Worm (Caenorhabditis elegans) whole organism, early embryonic: ENCODE results near the gene dis-3.

Experiments
- B0310.2 ChIP-seq: sonication (generic microtip); optimal IDR thresholded peaks from 2 replicates; lab custom pipeline; 2016; ENCODE audit warnings: mild to moderate bottlenecking, missing genetic modification characterization, missing compliant biosample characterization
- F13C5.2 ChIP-seq: sonication (generic microtip); optimal IDR thresholded peaks from 2 replicates; lab custom pipeline; 2017; ENCODE audit warnings: mild to moderate bottlenecking, missing genetic modification characterization, inconsistent platforms, missing compliant biosample characterization
- aly-1 ChIP-seq: sonication (generic microtip); optimal IDR thresholded peaks from 2 replicates; lab custom pipeline; 2016; ENCODE audit warnings: missing genetic modification characterization, missing compliant biosample characterization
- ama-1 ChIP-seq: fragments of 150-350 bp; optimal IDR thresholded peaks from 2 replicates; lab custom pipeline; 2014
- ceh-13 ChIP-seq: fragments of 200-800 bp; sonication (Bioruptor generic); optimal IDR thresholded peaks from 2 replicates; lab custom pipeline; 2018; ENCODE audit warnings: mild to moderate bottlenecking, missing genetic modification characterization, missing compliant biosample characterization
- ceh-36 ChIP-seq: sonication (generic microtip); optimal IDR thresholded peaks from 2 replicates; lab custom pipeline; 2016; ENCODE audit warnings: missing genetic modification characterization, inconsistent platforms, missing compliant biosample characterization
- ets-7 ChIP-seq: sonication (generic microtip); optimal IDR thresholded peaks from 2 replicates; lab custom pipeline; 2016; ENCODE audit warnings: missing genotype, missing genetic modification characterization, missing compliant biosample characterization
- flt-1 ChIP-seq: fragments of 200-800 bp; sonication (Bioruptor generic); IDR thresholded peaks from 2 replicates; pipeline ENCODE4 v1.3.6; 2022; ENCODE audit warnings: missing genetic modification characterization, missing compliant biosample characterization
- hmbx-1 ChIP-seq: sonication (generic microtip); optimal IDR thresholded peaks from 2 replicates; lab custom pipeline; 2016; ENCODE audit warnings: mild to moderate bottlenecking, missing genetic modification characterization, missing compliant biosample characterization
- hmg-4 ChIP-seq: fragments of 200-800 bp; sonication (Bioruptor generic); optimal IDR thresholded peaks from 2 replicates; lab custom pipeline; 2018; ENCODE audit warnings: mild to moderate bottlenecking, missing genetic modification characterization, missing compliant biosample characterization
- hnd-1 ChIP-seq: sonication (generic microtip); optimal IDR thresholded peaks from 2 replicates; lab custom pipeline; 2016; ENCODE audit warnings: missing genetic modification characterization, missing compliant biosample characterization
- pes-1 ChIP-seq: fragments of 200-800 bp; sonication (Bioruptor generic); IDR thresholded peaks from 2 replicates; pipeline ENCODE4 v1.3.6; 2022; ENCODE audit warnings: missing genetic modification reagents, missing genetic modification characterization, missing compliant biosample characterization
- scrt-1 ChIP-seq: fragments of 200-800 bp; sonication (Bioruptor generic); IDR thresholded peaks from 2 replicates; pipeline ENCODE4 v1.3.6; 2022; ENCODE audit warnings: missing genetic modification characterization, missing compliant biosample characterization
- sea-1 ChIP-seq: fragments of 200-800 bp; sonication (Bioruptor generic); conservative IDR thresholded peaks from 2 replicates; pipeline ENCODE4 v1.3.6; 2022; ENCODE audit warnings: missing genetic modification characterization, missing compliant biosample characterization
- tbx-11 ChIP-seq: fragments of 200-800 bp; sonication (Bioruptor generic); IDR thresholded peaks from 2 replicates; pipeline ENCODE4 v1.3.6; 2022; ENCODE audit warnings: missing genetic modification characterization, missing compliant biosample characterization
- tbx-37 ChIP-seq: fragments of 200-800 bp; sonication (Bioruptor generic); conservative IDR thresholded peaks from 2 replicates; pipeline ENCODE4 v1.3.6; 2022; ENCODE audit warnings: missing genetic modification reagents, missing genetic modification characterization, missing compliant biosample characterization
- tra-4 ChIP-seq: sonication (generic microtip); optimal IDR thresholded peaks from 2 replicates; lab custom pipeline; 2017; ENCODE audit warnings: missing genetic modification characterization, missing compliant biosample characterization

The dis-3 gene

DNA sequence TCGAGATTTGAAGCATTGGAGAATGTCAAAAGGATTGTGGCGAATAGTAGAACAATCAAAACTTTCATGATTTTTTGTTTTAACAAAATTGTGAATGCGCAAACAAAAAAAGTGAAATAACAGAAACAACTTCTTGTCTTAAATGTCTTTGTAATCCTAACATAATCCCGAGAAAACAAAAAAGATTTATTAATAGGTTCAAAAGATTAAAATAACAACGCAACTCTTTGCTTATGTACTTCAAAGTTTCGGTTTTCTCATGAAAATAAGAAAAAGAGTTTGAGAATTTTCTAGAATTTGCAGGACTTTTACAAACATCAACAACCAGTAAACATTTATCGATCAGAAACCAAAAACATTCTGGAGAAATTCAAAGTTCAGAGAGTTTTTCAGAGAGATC is 7.2 kb upstream of the dis-3 start, which contains the start of gene ttr-39:
Gene ttr-39 (minus strand): TSS at position 101 of the 400 bp plus-strand sequence.
- TF ChIP-seq scrt-1 (GFP tag; lab: Robert Waterston, UW): no peak

DNA sequence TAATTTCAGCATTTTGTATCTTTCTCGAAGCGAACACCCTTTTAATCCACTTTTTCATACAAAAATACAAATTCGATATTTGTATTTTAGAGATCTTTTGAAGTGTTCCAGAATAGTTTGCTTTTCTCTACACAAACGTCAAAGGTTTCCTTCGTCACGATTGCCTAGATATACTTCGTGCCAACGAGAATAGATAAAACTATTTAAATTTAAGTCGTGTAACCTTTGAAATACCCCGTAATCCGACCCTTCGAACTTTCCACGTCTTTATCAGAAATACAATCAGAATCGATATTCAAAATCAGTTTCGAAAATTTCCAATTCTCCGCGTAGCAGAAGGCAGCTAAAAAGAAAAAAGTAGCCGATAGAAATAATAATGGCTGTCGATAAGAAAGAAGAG is 6.6 kb upstream of the dis-3 start, which contains the start of gene ttbk-5:
Gene ttbk-5 (plus strand): TSS at position 301 of the 400 bp plus-strand sequence.
- TF ChIP-seq ets-7 (tag; lab: Kevin White, UChicago) (no peak), hmg-4 (no peak), B0310.2 (tag; lab: Kevin White, UChicago) (no peak), sea-1 (GFP tag; lab: Robert Waterston, UW) (no peak), ama-1 (lab: Kevin White, UChicago) (no peak), hnd-1 (no peak), hmbx-1 (tag; lab: Kevin White, UChicago) (no peak), scrt-1 (GFP tag; lab: Robert Waterston, UW) (no peak), aly-1 (tag; lab: Kevin White, UChicago) (no peak), flt-1 (GFP tag; lab: Robert Waterston, UW) (no peak), F13C5.2 (tag; lab: Kevin White, UChicago) (no peak)

DNA sequence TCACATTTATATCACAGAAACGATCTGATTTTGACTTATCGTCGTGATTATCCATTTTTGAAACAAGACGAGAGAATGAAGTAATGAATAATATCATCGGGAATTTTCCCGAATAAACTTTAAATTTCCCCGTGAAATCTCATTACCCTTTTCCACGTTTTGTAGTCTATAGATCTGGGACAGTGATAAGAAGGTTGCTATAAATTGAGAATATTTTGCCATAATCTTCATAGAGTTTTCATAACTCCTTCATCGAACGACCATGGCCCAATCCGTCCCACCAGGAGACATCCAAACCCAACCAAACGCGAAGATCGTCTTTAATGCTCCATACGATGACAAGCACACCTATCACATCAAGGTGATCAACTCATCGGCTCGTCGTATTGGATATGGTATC is 1.8 kb upstream of the dis-3 start, which contains the start of the genes C04G2.5 and msp-36:
Gene C04G2.5 (minus strand): TSS at position 101 of the 400 bp plus-strand sequence.
Gene msp-36 (plus strand): TSS at position 263 of the 400 bp plus-strand sequence.
- no peak for TF ChIP-seq ceh-36 (tag; lab: Kevin White, UChicago)
- TF ChIP-seq pes-1: no peak

DNA sequence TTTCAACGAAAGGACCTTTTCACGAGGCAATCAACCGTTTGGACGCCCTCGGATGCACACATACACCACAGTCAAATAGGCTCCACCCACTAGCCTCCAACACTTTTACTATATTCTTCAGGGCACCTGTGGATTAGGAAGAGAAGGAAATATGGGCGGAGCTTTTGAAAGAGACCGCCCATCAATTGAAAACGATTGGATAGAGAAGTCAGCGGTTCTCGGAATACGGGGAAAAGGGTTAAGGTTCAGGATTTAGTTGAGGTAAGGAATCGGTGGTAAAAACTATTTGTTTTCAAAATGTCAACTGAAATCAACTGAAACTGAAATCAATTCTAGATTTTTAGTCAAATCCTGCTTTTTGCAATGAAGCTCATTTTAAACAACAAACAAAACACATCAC is 13.4 kb downstream of the dis-3 start, which contains the start of gene egl-38:
Gene egl-38 (minus strand): TSS at position 101 of the 400 bp plus-strand sequence.
- TF ChIP-seq ceh-13 (GFP tag; lab: Kevin White, UChicago): no peak
- TF ChIP-seq flt-1 (GFP tag; lab: Robert Waterston, UW): no peak
- no peak for TF ChIP-seq ceh-36 (tag; lab: Kevin White, UChicago)
- TF ChIP-seq scrt-1 (GFP tag; lab: Robert Waterston, UW): no peak
- TF ChIP-seq hmbx-1 (tag; lab: Kevin White, UChicago): no peak
- TF ChIP-seq aly-1 (tag; lab: Kevin White, UChicago): no peak
- no peak for TF ChIP-seq B0310.2 (tag; lab: Kevin White, UChicago)

DNA sequence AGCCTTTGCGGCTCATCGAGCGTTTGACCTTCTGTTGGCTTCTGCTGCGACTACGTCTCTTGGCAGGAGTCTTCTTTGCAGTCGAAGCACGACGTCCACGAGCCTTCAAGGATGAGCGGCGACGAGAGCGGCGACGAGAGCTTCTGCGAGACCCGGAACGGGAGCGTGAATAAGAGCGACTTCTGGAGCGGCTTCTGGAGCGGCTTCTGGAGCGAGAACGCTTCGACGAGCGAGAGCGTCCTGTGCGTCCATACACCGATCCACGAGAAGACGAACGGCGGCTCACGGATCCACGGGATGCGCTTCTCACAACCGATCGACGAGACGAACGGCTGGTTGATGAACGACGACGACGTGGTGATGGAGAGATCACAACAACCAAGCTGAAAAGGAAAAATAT is 13.9 kb downstream of the dis-3 start:
- no peak for TF ChIP-seq hmbx-1 (tag; lab: Kevin White, UChicago)
- TF ChIP-seq flt-1 (GFP tag; lab: Robert Waterston, UW): no peak
- no peak for TF ChIP-seq tbx-11
- no peak for TF ChIP-seq F13C5.2 (tag; lab: Kevin White, UChicago)
- TF ChIP-seq ceh-36 (tag; lab: Kevin White, UChicago): no peak
- TF ChIP-seq tra-4 (tag; lab: Kevin White, UChicago): no peak
- no peak for TF ChIP-seq tbx-37 (GFP tag; lab: Robert Waterston, UW)

DNA sequence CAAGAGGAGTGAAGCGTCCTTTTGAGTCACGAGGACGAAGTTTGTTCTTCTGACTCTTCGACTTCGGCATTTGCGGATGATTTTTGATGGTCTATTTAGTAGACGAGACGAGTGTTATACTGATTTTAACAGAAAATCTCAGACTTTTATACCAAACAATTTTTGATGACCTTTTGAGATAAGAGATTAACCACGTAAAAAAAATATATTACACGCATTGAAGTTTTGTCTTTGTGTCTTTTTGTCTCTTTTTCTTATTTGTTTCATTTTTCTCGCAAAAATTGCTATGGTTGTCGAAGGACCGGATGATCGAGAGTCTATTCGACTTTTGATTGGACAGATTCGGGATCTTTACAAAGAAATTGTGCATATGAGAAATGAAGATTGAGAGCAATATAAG is 14.4 kb downstream of the dis-3 start, which contains the start of gene spch-1:
Gene spch-1 (minus strand): TSS at position 101 of the 400 bp plus-strand sequence.
- TF ChIP-seq scrt-1 (GFP tag; lab: Robert Waterston, UW) (no peak), ceh-36 (tag; lab: Kevin White, UChicago) (no peak), flt-1 (GFP tag; lab: Robert Waterston, UW) (no peak), hmbx-1 (tag; lab: Kevin White, UChicago) (no peak), tra-4 (tag; lab: Kevin White, UChicago) (no peak), ceh-13 (GFP tag; lab: Kevin White, UChicago) (no peak), tbx-37 (GFP tag; lab: Robert Waterston, UW) (no peak)

DNA sequence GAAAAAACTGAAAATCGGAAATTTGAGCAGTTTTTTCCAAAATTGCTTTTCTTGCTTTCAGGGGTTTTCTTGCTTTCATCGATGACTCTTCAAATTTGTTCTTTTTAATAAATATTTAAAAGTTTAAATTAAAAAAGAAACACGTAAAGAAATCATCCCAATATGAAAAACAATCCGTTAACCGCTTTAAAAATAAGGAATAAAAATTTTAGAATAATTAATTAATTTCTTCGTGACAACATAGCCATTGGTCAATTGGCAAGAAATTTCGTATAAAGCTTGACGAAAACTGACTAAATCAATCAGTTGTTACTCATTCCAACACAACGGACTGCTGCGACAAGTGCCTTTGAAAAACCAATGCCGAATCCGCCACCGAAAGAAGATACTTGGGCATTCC is 15.6 kb downstream of the dis-3 start, which contains the start of gene nsph-3.2:
Gene nsph-3.2 (plus strand): TSS at position 301 of the 400 bp plus-strand sequence.
- no peak for TF ChIP-seq tra-4 (tag; lab: Kevin White, UChicago)
- no peak for TF ChIP-seq hmbx-1 (tag; lab: Kevin White, UChicago)
- TF ChIP-seq flt-1 (GFP tag; lab: Robert Waterston, UW): no peak

DNA sequence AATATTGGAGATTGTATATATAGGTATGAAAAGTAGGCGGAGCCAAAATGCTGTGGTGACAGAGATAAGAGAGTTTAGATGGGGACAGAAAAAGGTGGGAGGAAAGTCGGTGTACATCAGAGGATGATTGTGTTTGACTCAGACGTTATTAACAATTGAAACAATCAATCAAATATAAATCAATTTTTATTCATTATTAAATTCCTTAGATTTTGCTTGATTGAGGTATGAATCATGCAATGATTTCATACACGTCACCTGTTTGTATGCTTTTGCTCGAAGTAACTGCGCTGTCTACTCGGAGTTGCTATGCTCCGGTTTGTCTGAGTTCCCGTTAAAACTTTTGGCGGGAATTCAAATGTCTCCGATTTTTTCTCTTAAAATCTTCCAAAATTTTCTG is 18.1 kb downstream of the dis-3 start, which contains the start of gene C04G2.10:
Gene C04G2.10 (plus strand): TSS at position 301 of the 400 bp plus-strand sequence.
- TF ChIP-seq sea-1 (GFP tag; lab: Robert Waterston, UW) (no peak), hmbx-1 (tag; lab: Kevin White, UChicago) (no peak), scrt-1 (GFP tag; lab: Robert Waterston, UW) (no peak), hmg-4 (no peak), aly-1 (tag; lab: Kevin White, UChicago) (no peak)

DNA sequence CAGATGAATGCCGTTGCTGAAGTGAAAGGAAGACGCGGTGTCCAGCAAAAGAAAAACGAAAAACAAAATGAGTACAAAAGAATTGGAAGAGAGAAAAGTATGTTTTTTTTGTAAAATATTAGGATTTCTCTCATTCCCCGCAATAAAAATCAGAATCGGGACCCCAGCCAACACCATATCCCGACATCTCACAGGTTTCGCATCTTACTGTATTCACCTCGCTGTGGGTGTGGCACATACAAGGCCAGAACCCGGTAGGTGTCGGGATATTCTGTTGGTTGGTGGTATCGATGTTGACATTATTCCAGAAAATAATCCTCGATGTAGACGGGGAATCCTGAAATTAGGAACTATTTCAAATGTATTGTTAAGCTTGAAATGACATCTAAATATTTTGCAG is 19.8 kb downstream of the dis-3 start:
- TF ChIP-seq hnd-1 (no peak), hmg-4 (no peak), pes-1 (no peak), flt-1 (GFP tag; lab: Robert Waterston, UW) (no peak), tra-4 (tag; lab: Kevin White, UChicago) (no peak), ama-1 (lab: Kevin White, UChicago) (no peak), ceh-36 (tag; lab: Kevin White, UChicago) (no peak), sea-1 (GFP tag; lab: Robert Waterston, UW) (no peak), F13C5.2 (tag; lab: Kevin White, UChicago) (no peak), tbx-11 (no peak), tbx-37 (GFP tag; lab: Robert Waterston, UW) (no peak), ets-7 (tag; lab: Kevin White, UChicago) (no peak), aly-1 (tag; lab: Kevin White, UChicago) (no peak), scrt-1 (GFP tag; lab: Robert Waterston, UW) (no peak), ceh-13 (GFP tag; lab: Kevin White, UChicago) (no peak), B0310.2 (tag; lab: Kevin White, UChicago) (no peak), hmbx-1 (tag; lab: Kevin White, UChicago) (no peak)
